Worm (Caenorhabditis elegans): Measurements from ENCODE around the gene hda-4.

The hda-4 gene

DNA sequence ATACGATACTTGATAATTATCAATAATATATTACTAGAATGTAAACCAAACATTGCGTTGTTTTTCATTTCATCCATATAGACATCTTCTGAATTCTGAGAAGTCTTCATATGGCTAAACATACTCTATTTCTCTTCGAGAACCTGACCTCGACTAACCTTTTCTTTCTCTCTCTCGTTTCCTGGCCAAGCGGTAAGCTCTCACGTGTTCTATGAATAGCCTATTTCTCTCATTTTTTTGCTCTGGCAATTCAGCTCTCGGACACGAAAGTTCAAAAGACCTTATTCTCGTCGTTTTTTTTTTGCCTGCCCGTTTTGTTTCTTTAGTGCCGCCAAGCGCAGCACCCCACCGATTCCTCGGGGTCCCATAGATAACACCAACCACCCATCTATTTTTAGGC, 8.1 kb downstream of the hda-4 start:
- no peak for TF ChIP-seq ztf-4 (tag; optimal IDR thresholded peaks at IDR 0.05)
- TF ChIP-seq lsy-2 (tag; optimal IDR thresholded peaks at IDR 0.05), result peak in 1 of 2 experiments; percentile 29
- TF ChIP-seq ama-1 (optimal IDR thresholded peaks at IDR 0.05), result no peak
- no peak for TF ChIP-seq unc-55 (GFP tag; optimal IDR thresholded peaks at IDR 0.05)
- TF ChIP-seq blmp-1 (tag; optimal IDR thresholded peaks at IDR 0.05; ENCODE audit: insufficient read depth), result no peak
- peak; percentile 38 for TF ChIP-seq nhr-129 (tag; optimal IDR thresholded peaks at IDR 0.05)
- no peak for TF ChIP-seq fos-1 (tag; optimal IDR thresholded peaks at IDR 0.05)
- no peak for TF ChIP-seq elt-1 (tag; optimal IDR thresholded peaks at IDR 0.05)
- no peak for TF ChIP-seq F13H6.1 (tag; optimal IDR thresholded peaks at IDR 0.05)
- TF ChIP-seq nhr-10 (tag; optimal IDR thresholded peaks at IDR 0.05), result no peak
- no peak for TF ChIP-seq gmeb-1 (tag; optimal IDR thresholded peaks at IDR 0.05)
- peak in 1 of 2 experiments; percentile 46 for TF ChIP-seq mdl-1 (tag; optimal IDR thresholded peaks at IDR 0.05)
- TF ChIP-seq alr-1 (tag; optimal IDR thresholded peaks at IDR 0.05), result no peak
- peak; percentile 41 for TF ChIP-seq C34F6.9 (tag; optimal IDR thresholded peaks at IDR 0.05)
- no peak for TF ChIP-seq lin-13 (GFP tag; optimal IDR thresholded peaks at IDR 0.05)
- no peak for TF ChIP-seq peb-1 (tag; optimal IDR thresholded peaks at IDR 0.05)

DNA sequence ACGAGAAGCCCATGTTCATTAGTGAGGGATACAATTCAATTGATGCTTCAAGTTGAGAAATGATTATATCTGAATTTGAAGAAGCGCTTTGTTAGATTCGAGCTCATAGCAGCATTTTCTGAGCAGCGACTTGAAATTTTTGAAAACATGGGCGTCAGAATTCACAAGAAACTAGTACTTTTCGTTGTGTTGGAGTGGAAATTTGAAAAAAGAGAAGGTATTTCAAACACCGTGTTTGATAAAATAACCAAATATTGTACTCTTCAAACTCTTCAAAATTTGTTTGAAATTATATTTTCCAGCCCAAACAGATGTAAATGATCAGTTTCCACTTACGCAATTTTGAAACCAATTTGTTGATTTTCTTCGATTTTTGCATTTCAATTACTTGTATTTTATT, 15.6 kb downstream of the hda-4 start, which contains the start of gene C10E2.2:
TSS of gene C10E2.2 (plus strand) at position 301 of the 400 bp plus-strand sequence.
- no peak for TF ChIP-seq peb-1 (tag; optimal IDR thresholded peaks at IDR 0.05)
- TF ChIP-seq sem-4 (tag; optimal IDR thresholded peaks at IDR 0.05), result no peak
- no peak for TF ChIP-seq nhr-6 (tag; optimal IDR thresholded peaks at IDR 0.05)
- TF ChIP-seq ama-1 (optimal IDR thresholded peaks at IDR 0.05), result no peak
- TF ChIP-seq blmp-1 (tag; optimal IDR thresholded peaks at IDR 0.05; ENCODE audit: insufficient read depth), result no peak
- no peak for TF ChIP-seq nhr-129 (tag; optimal IDR thresholded peaks at IDR 0.05)
- no peak for TF ChIP-seq lin-13 (GFP tag; optimal IDR thresholded peaks at IDR 0.05)
- no peak for TF ChIP-seq C34F6.9 (tag; optimal IDR thresholded peaks at IDR 0.05)
- TF ChIP-seq mdl-1 (tag; optimal IDR thresholded peaks at IDR 0.05), result no peak
- no peak for TF ChIP-seq ceh-16 (tag; optimal IDR thresholded peaks at IDR 0.05)
- no peak for TF ChIP-seq nhr-23 (tag; optimal IDR thresholded peaks at IDR 0.05)
- TF ChIP-seq lin-11 (tag; optimal IDR thresholded peaks at IDR 0.05), result no peak
- TF ChIP-seq aly-2 (tag; optimal IDR thresholded peaks at IDR 0.05), result no peak
- no peak for TF ChIP-seq fos-1 (tag; optimal IDR thresholded peaks at IDR 0.05)
- TF ChIP-seq ztf-4 (tag; optimal IDR thresholded peaks at IDR 0.05), result no peak
- TF ChIP-seq crh-2 (tag; optimal IDR thresholded peaks at IDR 0.05), result no peak
- no peak for TF ChIP-seq alr-1 (tag; optimal IDR thresholded peaks at IDR 0.05)
- no peak for TF ChIP-seq gmeb-1 (tag; optimal IDR thresholded peaks at IDR 0.05)
- no peak for TF ChIP-seq zag-1 (tag; optimal IDR thresholded peaks at IDR 0.05)
- no peak for TF ChIP-seq F13H6.1 (tag; optimal IDR thresholded peaks at IDR 0.05)

DNA sequence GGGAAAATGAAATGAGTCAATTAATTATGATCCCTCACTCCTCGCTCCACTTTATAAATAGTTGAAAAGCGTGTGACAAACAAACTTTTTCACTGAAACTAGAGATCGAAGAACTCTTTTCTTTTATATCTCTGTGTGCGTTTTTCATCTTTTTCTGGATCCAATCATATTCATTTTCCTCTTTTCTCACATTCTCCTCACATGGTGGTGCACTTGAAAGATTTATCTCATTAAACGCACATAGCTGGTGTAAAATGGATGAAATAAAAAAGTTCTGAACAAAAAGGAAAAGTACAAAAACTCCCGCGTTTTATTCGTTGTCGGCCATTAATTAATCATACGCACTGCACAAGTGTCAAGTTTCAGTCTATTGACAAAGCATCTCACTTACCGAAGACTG, 22.8 kb downstream of the hda-4 start:
- TF ChIP-seq nhr-21 (tag; optimal IDR thresholded peaks at IDR 0.05) (no peak), lsy-2 (tag; optimal IDR thresholded peaks at IDR 0.05) (no peak), zag-1 (tag; optimal IDR thresholded peaks at IDR 0.05) (no peak), unc-62 (GFP tag; optimal IDR thresholded peaks at IDR 0.05) (no peak)

DNA sequence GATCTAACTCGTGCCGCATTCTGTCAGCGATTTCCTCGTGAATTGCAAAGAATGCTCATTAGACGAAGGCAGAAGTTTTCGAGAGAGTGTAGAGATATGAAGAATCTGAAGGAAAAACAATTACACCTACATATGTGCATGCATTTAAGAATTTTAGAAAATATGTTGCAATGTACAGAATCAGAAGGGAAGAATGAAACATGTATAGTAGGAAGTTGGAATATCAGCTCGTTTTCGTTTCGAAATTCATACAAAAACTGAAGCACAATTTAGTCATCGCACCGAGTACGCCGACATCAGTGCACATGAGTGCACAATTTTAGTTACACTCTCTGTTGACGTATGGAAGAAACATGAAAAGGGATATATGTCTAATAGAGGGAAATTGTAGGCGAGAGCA, 25.1 kb downstream of the hda-4 start, which contains the start of gene C10E2.5:
TSS of gene C10E2.5 (minus strand) at position 101 of the 400 bp plus-strand sequence.
- TF ChIP-seq gmeb-1 (tag; optimal IDR thresholded peaks at IDR 0.05), result no peak
- no peak for TF ChIP-seq R02D3.7 (tag; optimal IDR thresholded peaks at IDR 0.05)
- TF ChIP-seq ztf-11 (tag; optimal IDR thresholded peaks at IDR 0.05), result no peak
- TF ChIP-seq sem-4 (tag; optimal IDR thresholded peaks at IDR 0.05), result no peak
- no peak for TF ChIP-seq mdl-1 (tag; optimal IDR thresholded peaks at IDR 0.05)
- no peak for TF ChIP-seq aly-2 (tag; optimal IDR thresholded peaks at IDR 0.05)
- no peak for TF ChIP-seq nhr-11 (tag; optimal IDR thresholded peaks at IDR 0.05)
- TF ChIP-seq egl-27 (tag; optimal IDR thresholded peaks at IDR 0.05), result no peak
- TF ChIP-seq ztf-4 (tag; optimal IDR thresholded peaks at IDR 0.05), result no peak
- no peak for TF ChIP-seq nhr-237 (tag; optimal IDR thresholded peaks at IDR 0.05)
- TF ChIP-seq unc-39 (tag; optimal IDR thresholded peaks at IDR 0.05), result no peak
- no peak for TF ChIP-seq nhr-129 (tag; optimal IDR thresholded peaks at IDR 0.05)
- no peak for TF ChIP-seq nhr-6 (tag; optimal IDR thresholded peaks at IDR 0.05)
- TF ChIP-seq blmp-1 (tag; optimal IDR thresholded peaks at IDR 0.05; ENCODE audit: insufficient read depth), result no peak
- no peak for TF ChIP-seq nhr-10 (tag; optimal IDR thresholded peaks at IDR 0.05)
- no peak for TF ChIP-seq nhr-21 (tag; optimal IDR thresholded peaks at IDR 0.05)
- TF ChIP-seq sma-3 (GFP tag; optimal IDR thresholded peaks at IDR 0.05), result no peak
- no peak for TF ChIP-seq crh-2 (tag; optimal IDR thresholded peaks at IDR 0.05)

DNA sequence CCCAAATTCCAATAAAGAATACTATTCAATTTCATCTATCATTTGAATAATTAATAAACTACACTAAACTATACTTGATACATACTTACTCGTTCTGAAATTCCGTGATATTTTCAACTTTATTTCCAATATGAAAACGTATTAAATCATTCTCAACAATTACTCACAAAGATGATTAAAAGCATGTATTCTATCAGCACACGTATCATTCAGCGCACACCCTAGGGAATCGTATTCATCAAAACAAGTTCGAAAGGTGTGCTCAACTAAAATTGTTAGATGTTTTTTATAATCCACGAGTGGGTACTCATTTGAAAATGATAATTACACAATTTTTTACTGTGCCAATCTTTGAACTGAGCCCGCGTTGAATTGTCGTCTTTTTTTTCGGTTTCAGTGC, 33.2 kb downstream of the hda-4 start, which contains the start of gene C10E2.1:
TSS of gene C10E2.1 (plus strand) at position 301 of the 400 bp plus-strand sequence.
- TF ChIP-seq nhr-12 (tag; optimal IDR thresholded peaks at IDR 0.05) (no peak), snpc-4 (tag; optimal IDR thresholded peaks at IDR 0.05) (no peak), ztf-11 (tag; optimal IDR thresholded peaks at IDR 0.05) (no peak), crh-2 (tag; optimal IDR thresholded peaks at IDR 0.05) (no peak), C34F6.9 (tag; optimal IDR thresholded peaks at IDR 0.05) (no peak), nhr-129 (tag; optimal IDR thresholded peaks at IDR 0.05) (no peak), nhr-237 (tag; optimal IDR thresholded peaks at IDR 0.05) (no peak), alr-1 (tag; optimal IDR thresholded peaks at IDR 0.05) (no peak)

Data from whole organism, L2 larva.